Fruit fly (Drosophila melanogaster): ENCODE data around the gene Pfdn1.

Gene Pfdn1

DNA sequence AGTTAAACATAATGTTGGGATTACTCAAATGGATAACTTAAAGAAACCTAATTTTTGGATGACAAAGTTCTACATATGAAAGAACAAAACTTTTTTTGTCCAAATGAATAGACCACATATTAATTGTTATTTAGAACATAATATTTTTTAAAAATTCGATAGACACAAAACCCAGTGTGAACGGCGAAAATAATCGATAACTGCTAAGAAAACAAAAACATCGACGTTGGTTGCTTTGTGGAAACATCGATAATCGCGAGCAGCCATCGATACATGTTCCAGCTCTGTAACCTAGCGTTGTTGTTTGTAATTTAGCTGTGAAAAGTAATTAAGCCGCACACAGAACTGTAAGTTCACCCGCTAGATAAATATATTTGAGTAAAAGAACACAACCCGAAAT is 18.3 kb upstream of the Pfdn1 start, which contains the start of gene CG9135 (continued):
- TF ChIP-seq CoRest (tag; optimal IDR thresholded peaks at IDR 0.05) (peak; percentile 54), trh (GFP tag; optimal IDR thresholded peaks at IDR 0.05) (no peak), Ets65A (GFP tag) (peak; percentile 53), Ada2b (GFP tag; IDR thresholded peaks at IDR 0.05) (no peak), CG12236 (GFP tag; optimal IDR thresholded peaks at IDR 0.05) (no peak), CG13287 (GFP tag; IDR thresholded peaks at IDR 0.05; ENCODE audit: partially characterized antibody) (peak; percentile 99), CG11504 (tag; optimal IDR thresholded peaks at IDR 0.05) (no peak), pzg (GFP tag; optimal IDR thresholded peaks at IDR 0.05) (peak; percentile 86), Fer3 (tag; optimal IDR thresholded peaks at IDR 0.05) (peak; percentile 9), CTCF (GFP tag; optimal IDR thresholded peaks at IDR 0.05) (peak; percentile 2), CG14710 (tag; optimal IDR thresholded peaks at IDR 0.05) (peak; percentile 88), CG1603 (tag; optimal IDR thresholded peaks at IDR 0.05) (peak; percentile 66), CG8281 (tag; optimal IDR thresholded peaks at IDR 0.05) (no peak), Dp (GFP tag; optimal IDR thresholded peaks at IDR 0.05) (peak; percentile 70), ems (GFP tag; optimal IDR thresholded peaks at IDR 0.05) (no peak), vnd (GFP tag; IDR thresholded peaks at IDR 0.05; ENCODE audit: partially characterized antibody) (peak; percentile 99), Ets97D (GFP tag; optimal IDR thresholded peaks at IDR 0.05) (peak; percentile 10), corto (GFP tag; optimal IDR thresholded peaks at IDR 0.05) (no peak), ab (GFP tag; optimal IDR thresholded peaks at IDR 0.05) (no peak), CG2116 (GFP tag; optimal IDR thresholded peaks at IDR 0.05) (peak; percentile 93), NK7.1 (GFP tag; optimal IDR thresholded peaks at IDR 0.05) (no peak), Opbp (GFP tag; IDR thresholded peaks at IDR 0.05; ENCODE audit: partially characterized antibody) (peak; percentile 99), CG7357 (GFP tag; IDR thresholded peaks at IDR 0.05) (peak; percentile 94), nmo (GFP tag; optimal IDR thresholded peaks at IDR 0.05) (peak; percentile 36), Poxn (GFP tag; IDR thresholded peaks at IDR 0.05) (no peak)

DNA sequence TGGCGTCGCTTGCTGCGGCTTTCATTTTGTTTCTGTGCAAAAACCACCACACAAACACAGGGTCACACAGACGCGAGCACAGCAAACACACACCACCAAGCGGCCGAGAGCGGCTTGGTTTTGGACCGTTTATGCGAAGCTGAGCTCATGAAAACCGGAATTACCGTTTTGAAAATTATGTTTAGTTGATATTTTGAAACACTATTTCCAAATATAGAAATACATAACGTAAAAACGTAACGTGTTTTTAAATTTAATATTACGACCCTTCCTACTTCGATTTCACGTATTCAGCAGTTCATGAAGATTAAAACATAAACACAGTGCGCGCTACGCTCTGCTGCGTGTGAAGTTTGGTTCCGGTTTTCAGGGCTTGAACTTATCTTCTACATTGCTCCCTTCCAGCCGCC is 17.7 kb upstream of the Pfdn1 start:
- TF ChIP-seq Dip2 (GFP tag; IDR thresholded peaks at IDR 0.05), result peak; percentile 28; the same call in 1 of the 2 replicates
- peak; percentile 72 for TF ChIP-seq slou (GFP tag; optimal IDR thresholded peaks at IDR 0.05)
- TF ChIP-seq kah (GFP tag; optimal IDR thresholded peaks at IDR 0.05), result peak; percentile 92
- peak; percentile 81 for TF ChIP-seq H15 (GFP tag; IDR thresholded peaks at IDR 0.05)
- peak; percentile 96 for TF ChIP-seq gsb-n (tag; optimal IDR thresholded peaks at IDR 0.05)
- no peak for TF ChIP-seq Scr (GFP tag; IDR thresholded peaks at IDR 0.05; ENCODE audit: partially characterized antibody)
- TF ChIP-seq MESR4 (GFP tag; optimal IDR thresholded peaks at IDR 0.05), result peak; percentile 46
- TF ChIP-seq grn (GFP tag; optimal IDR thresholded peaks at IDR 0.05), result no peak
- peak; percentile 95 for TF ChIP-seq CG13775 (GFP tag; optimal IDR thresholded peaks at IDR 0.05)
- TF ChIP-seq caup (GFP tag; optimal IDR thresholded peaks at IDR 0.05; ENCODE audit: severe bottlenecking), result peak; percentile 97
- peak; percentile 95 for TF ChIP-seq CG2120 (GFP tag; optimal IDR thresholded peaks at IDR 0.05)
- TF ChIP-seq pho (GFP tag; optimal IDR thresholded peaks at IDR 0.05), result peak; percentile 95
- peak; percentile 87 for TF ChIP-seq CG1602 (GFP tag; optimal IDR thresholded peaks at IDR 0.05)
- TF ChIP-seq Nf-YC (tag; optimal IDR thresholded peaks at IDR 0.05), result peak; percentile 87
- TF ChIP-seq zfh2 (GFP tag; optimal IDR thresholded peaks at IDR 0.05), result peak; percentile 85
- peak; percentile 71 for TF ChIP-seq CG43689 (GFP tag; IDR thresholded peaks at IDR 0.05)
- peak; percentile 96 for TF ChIP-seq CoRest (tag; optimal IDR thresholded peaks at IDR 0.05)
- peak; percentile 84 for TF ChIP-seq CG10274 (GFP tag; optimal IDR thresholded peaks at IDR 0.05)
- peak; percentile 64 for TF ChIP-seq fd102C (GFP tag; optimal IDR thresholded peaks at IDR 0.05)
- peak; percentile 89; the same call in 2 of the 3 replicates for TF ChIP-seq CG2199 (GFP tag; IDR thresholded peaks at IDR 0.05)
- TF ChIP-seq zen (tag; optimal IDR thresholded peaks at IDR 0.05), result peak; percentile 88
- peak; percentile 86 for TF ChIP-seq MBD-R2 (GFP tag; IDR thresholded peaks at IDR 0.05)
- TF ChIP-seq stwl (tag; optimal IDR thresholded peaks at IDR 0.05), result peak; percentile 42
- no peak for TF ChIP-seq hb (GFP tag; IDR thresholded peaks at IDR 0.05; ENCODE audit: partially characterized antibody)
- TF ChIP-seq Blimp-1 (GFP tag; optimal IDR thresholded peaks at IDR 0.05), result peak; percentile 96
- TF ChIP-seq gcm2 (GFP tag; optimal IDR thresholded peaks at IDR 0.05), result peak; percentile 81
- no peak for TF ChIP-seq dan (GFP tag; IDR thresholded peaks at IDR 0.05)

Data from whole organism, embryonic.